Worm (Caenorhabditis elegans): Measurements from ENCODE around the gene fat-1.

fat-1 gene

DNA sequence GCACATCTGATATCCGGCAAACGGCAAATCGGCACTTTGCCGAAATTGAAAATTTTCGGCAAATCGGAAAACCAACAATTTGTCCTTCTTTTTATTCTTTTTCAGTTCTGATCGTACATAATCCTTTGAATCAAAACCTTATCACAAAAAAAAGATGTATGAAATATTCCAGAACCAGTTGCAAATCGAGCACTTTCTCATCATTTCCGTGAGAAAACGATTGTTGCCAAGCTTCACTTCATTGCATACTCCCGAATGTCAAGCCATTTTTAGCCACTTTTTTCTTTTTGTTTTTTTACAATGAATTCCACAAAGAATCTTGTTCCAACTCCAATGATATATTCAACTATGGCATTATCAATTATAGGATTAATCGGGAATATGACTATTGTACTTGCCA, 49.4 kb downstream of the fat-1 start, which contains the start of gene srsx-25:
TSS of gene srsx-25 (plus strand) at position 301 of the 400 bp plus-strand sequence.
- TF ChIP-seq ceh-44 (GFP tag; IDR thresholded peaks at IDR 0.05), result no peak
- no peak for TF ChIP-seq ama-1 (optimal IDR thresholded peaks at IDR 0.05)
- TF ChIP-seq aha-1 (tag), result peak; percentile 79
